Fruit fly (Drosophila melanogaster) whole organism, embryonic: ENCODE measurements around the gene Mrm2.

ENCODE experiments used
- CG10147 ChIP-seq: fragments of 200-800 bp; sonication (Bioruptor generic); optimal IDR thresholded peaks from 2 replicates; lab custom pipeline; 2019; ENCODE audit warnings: missing biosample characterization, mild to moderate bottlenecking, missing genetic modification characterization, moderate library complexity
- CG11398 ChIP-seq: fragments of 200-800 bp; sonication (Bioruptor generic); optimal IDR thresholded peaks from 2 replicates; lab custom pipeline; 2016; ENCODE audit warnings: missing biosample characterization, missing genetic modification characterization
- CG12071 ChIP-seq: fragments of 200-800 bp; sonication (Bioruptor generic); optimal IDR thresholded peaks from 3 replicates; lab custom pipeline; 2018; ENCODE audit warnings: missing biosample characterization, mild to moderate bottlenecking, missing genetic modification characterization
- CG12236 ChIP-seq: fragments of 200-800 bp; sonication (Bioruptor generic); optimal IDR thresholded peaks from 2 replicates; lab custom pipeline; 2016; ENCODE audit warnings: missing biosample characterization, missing genetic modification characterization
- CG13424 ChIP-seq: fragments of 200-800 bp; sonication (Bioruptor generic); optimal IDR thresholded peaks from 2 replicates; lab custom pipeline; 2019; ENCODE audit warnings: missing biosample characterization, mild to moderate bottlenecking, missing genetic modification characterization, moderate library complexity
- CG17612 ChIP-seq: fragments of 200-800 bp; sonication (Bioruptor generic); IDR thresholded peaks from 2 replicates; pipeline ENCODE4 v1.3.6; 2022; ENCODE audit warnings: missing biosample characterization, missing genetic modification characterization
- CG18262 ChIP-seq: fragments of 200-800 bp; optimal IDR thresholded peaks from 3 replicates; lab custom pipeline; 2019; ENCODE audit warnings: missing biosample characterization, mild to moderate bottlenecking, missing genetic modification characterization, moderate library complexity
- CG2116 ChIP-seq: fragments of 200-800 bp; sonication (Bioruptor generic); optimal IDR thresholded peaks from 3 replicates; lab custom pipeline; 2018; ENCODE audit warnings: missing biosample characterization, mild to moderate bottlenecking, missing genetic modification characterization
- CG32767 ChIP-seq: fragments of 200-800 bp; sonication (Bioruptor generic); IDR thresholded peaks from 2 replicates; pipeline ENCODE4 v1.3.6; 2022; ENCODE audit warnings: missing biosample characterization, missing genetic modification characterization
- CG3281 ChIP-seq: fragments of 200-800 bp; sonication (Bioruptor generic); optimal IDR thresholded peaks from 3 replicates; lab custom pipeline; 2017; ENCODE audit warnings: missing biosample characterization, mild to moderate bottlenecking, missing genetic modification characterization
- CG33213 ChIP-seq: fragments of 200-800 bp; sonication (Bioruptor generic); optimal IDR thresholded peaks from 3 replicates; lab custom pipeline; 2016; ENCODE audit warnings: missing biosample characterization, missing genetic modification characterization
- CG3838 ChIP-seq: fragments of 200-800 bp; sonication (Bioruptor generic); optimal IDR thresholded peaks from 3 replicates; lab custom pipeline; 2016; ENCODE audit warnings: missing biosample characterization, missing genetic modification characterization
- CG3995 ChIP-seq: fragments of 200-800 bp; sonication (Bioruptor generic); optimal IDR thresholded peaks from 3 replicates; lab custom pipeline; 2016; ENCODE audit warnings: missing biosample characterization, missing genetic modification characterization
- CG43689 ChIP-seq: fragments of 200-800 bp; sonication (Bioruptor generic); IDR thresholded peaks from 2 replicates; pipeline ENCODE4 v1.3.6; 2022; ENCODE audit warnings: missing biosample characterization, missing genetic modification characterization
- CG4730 ChIP-seq: fragments of 200-800 bp; sonication (Bioruptor generic); IDR thresholded peaks from 2 replicates; pipeline ENCODE4 v1.3.6; 2022; ENCODE audit warnings: missing biosample characterization, missing genetic modification characterization
- CG6813 ChIP-seq: fragments of 200-800 bp; sonication (Bioruptor generic); optimal IDR thresholded peaks from 2 replicates; lab custom pipeline; 2017; ENCODE audit warnings: missing biosample characterization, missing genetic modification characterization, mild to moderate bottlenecking, moderate library complexity, missing genetic modification reagents
- CG7987 ChIP-seq: fragments of 200-800 bp; sonication (Bioruptor generic); optimal IDR thresholded peaks from 2 replicates; lab custom pipeline; 2018; ENCODE audit warnings: missing biosample characterization, mild to moderate bottlenecking, missing genetic modification characterization, moderate library complexity
- CG8765 ChIP-seq: fragments of 200-800 bp; sonication (Bioruptor generic); IDR thresholded peaks from 2 replicates; pipeline ENCODE4 v1.3.6; 2022; ENCODE audit warnings: missing biosample characterization, missing genetic modification characterization
- CG9215 ChIP-seq: fragments of 200-800 bp; sonication (Bioruptor generic); IDR thresholded peaks from 2 replicates; pipeline ENCODE4 v1.3.6; 2022; ENCODE audit warnings: missing biosample characterization, missing genetic modification characterization
- CTCF ChIP-seq: fragments of 200-800 bp; sonication (Bioruptor generic); optimal IDR thresholded peaks from 2 replicates; lab custom pipeline; 2017; ENCODE audit warnings: missing biosample characterization, mild to moderate bottlenecking, missing genetic modification characterization, moderate library complexity
- Chrac-16 ChIP-seq: fragments of 200-800 bp; sonication (Bioruptor generic); optimal IDR thresholded peaks from 3 replicates; lab custom pipeline; 2016; ENCODE audit warnings: missing biosample characterization, missing genetic modification characterization
- D19A ChIP-seq: fragments of 200-800 bp; optimal IDR thresholded peaks from 3 replicates; lab custom pipeline; 2019; ENCODE audit warnings: missing biosample characterization, mild to moderate bottlenecking, missing genetic modification characterization, moderate library complexity
- Dek ChIP-seq: fragments of 200-800 bp; sonication (Bioruptor generic); optimal IDR thresholded peaks from 3 replicates; lab custom pipeline; 2019; ENCODE audit warnings: missing biosample characterization, mild to moderate bottlenecking, missing genetic modification characterization, moderate library complexity
- Doc2 ChIP-seq: fragments of 200-800 bp; sonication (Bioruptor generic); IDR thresholded peaks from 2 replicates; pipeline ENCODE4 v1.3.6; 2022; ENCODE audit warnings: missing biosample characterization, missing genetic modification characterization
- Elba2 ChIP-seq: fragments of 200-800 bp; sonication (Bioruptor generic); optimal IDR thresholded peaks from 3 replicates; lab custom pipeline; 2016; ENCODE audit warnings: missing biosample characterization, missing genetic modification characterization
- Ets97D ChIP-seq: fragments of 200-800 bp; sonication (Bioruptor generic); optimal IDR thresholded peaks from 3 replicates; lab custom pipeline; 2016; ENCODE audit warnings: missing biosample characterization, missing genetic modification characterization
- Gsc ChIP-seq: fragments of 200-800 bp; sonication (Bioruptor generic); IDR thresholded peaks from 2 replicates; pipeline ENCODE4 v1.3.6; 2022; ENCODE audit warnings: missing biosample characterization, missing genetic modification characterization
- H15 ChIP-seq: fragments of 200-800 bp; sonication (Bioruptor generic); IDR thresholded peaks from 3 replicates; pipeline ENCODE4 v1.3.6; 2022; ENCODE audit warnings: missing biosample characterization, missing genetic modification characterization
- HLHmδ ChIP-seq: fragments of 200-800 bp; sonication (Bioruptor generic); optimal IDR thresholded peaks from 2 replicates; lab custom pipeline; 2018; ENCODE audit warnings: missing biosample characterization, mild to moderate bottlenecking, missing genetic modification characterization, moderate library complexity
- Hey ChIP-seq: fragments of 200-800 bp; sonication (Bioruptor generic); optimal IDR thresholded peaks from 3 replicates; lab custom pipeline; 2018; ENCODE audit warnings: missing biosample characterization, mild to moderate bottlenecking, missing genetic modification characterization
- Lim3 ChIP-seq: fragments of 200-800 bp; sonication (Bioruptor generic); IDR thresholded peaks from 2 replicates; pipeline ENCODE4 v1.3.6; 2022; ENCODE audit warnings: missing biosample characterization, missing genetic modification characterization
- MESR4 ChIP-seq: fragments of 200-800 bp; sonication (Bioruptor generic); optimal IDR thresholded peaks from 2 replicates; lab custom pipeline; 2018; ENCODE audit warnings: missing biosample characterization, mild to moderate bottlenecking, missing genetic modification characterization, moderate library complexity
- Oli ChIP-seq: fragments of 200-800 bp; sonication (Bioruptor generic); optimal IDR thresholded peaks from 2 replicates; lab custom pipeline; 2018; ENCODE audit warnings: missing biosample characterization, mild to moderate bottlenecking, missing genetic modification characterization, moderate library complexity
- Spps ChIP-seq: fragments of 200-800 bp; sonication (Bioruptor generic); optimal IDR thresholded peaks from 2 replicates; lab custom pipeline; 2018; ENCODE audit warnings: missing biosample characterization, mild to moderate bottlenecking, missing genetic modification characterization
- Trl ChIP-seq, 3 experiments: fragments of >200 bp in 2 of 3; fragments of 200-800 bp in 1 of 3; sonication (Bioruptor generic) in 1 of 3; optimal IDR thresholded peaks; 2 replicates in 1 of 3; 3 replicates in 2 of 3; lab custom pipeline; 2016 to 2017; ENCODE audit warnings: missing biosample characterization in 1 of 3, missing genetic modification characterization in 1 of 3
- ato ChIP-seq: fragments of 200-800 bp; sonication (Bioruptor generic); IDR thresholded peaks from 2 replicates; pipeline ENCODE4 v1.3.6; 2022; ENCODE audit warnings: missing biosample characterization, missing genetic modification characterization; ENCODE audit not compliant: partially characterized antibody
- cg ChIP-seq: fragments of 200-800 bp; sonication (Bioruptor generic); optimal IDR thresholded peaks from 3 replicates; lab custom pipeline; 2019; ENCODE audit warnings: missing biosample characterization, mild to moderate bottlenecking, missing genetic modification characterization, moderate library complexity
- en ChIP-seq: fragments of 200-800 bp; sonication (Bioruptor generic); optimal IDR thresholded peaks from 2 replicates; lab custom pipeline; 2016; ENCODE audit warnings: missing biosample characterization, missing genetic modification characterization
- exex ChIP-seq: fragments of 200-800 bp; sonication (Bioruptor generic); optimal IDR thresholded peaks from 4 replicates; lab custom pipeline; 2018; ENCODE audit warnings: missing biosample characterization, mild to moderate bottlenecking, missing genetic modification characterization, moderate library complexity
- gsb ChIP-seq: fragments of 200-800 bp; sonication (Bioruptor generic); IDR thresholded peaks from 2 replicates; pipeline ENCODE4 v1.3.6; 2022; ENCODE audit warnings: missing biosample characterization, missing genetic modification characterization
- gsb-n ChIP-seq: fragments of 200-800 bp; sonication (Bioruptor generic); optimal IDR thresholded peaks from 3 replicates; lab custom pipeline; 2018; ENCODE audit warnings: missing biosample characterization, mild to moderate bottlenecking, missing genetic modification characterization
- her ChIP-seq: fragments of 200-800 bp; sonication (Bioruptor generic); optimal IDR thresholded peaks from 2 replicates; lab custom pipeline; 2016; ENCODE audit warnings: missing biosample characterization, missing genetic modification characterization
- jigr1 ChIP-seq: fragments of 200-800 bp; sonication (Bioruptor generic); IDR thresholded peaks from 3 replicates; pipeline ENCODE4 v1.3.6; 2022; ENCODE audit warnings: missing biosample characterization, missing genetic modification characterization
- kay ChIP-seq: fragments of 200-800 bp; sonication (Bioruptor generic); optimal IDR thresholded peaks from 2 replicates; lab custom pipeline; 2016; ENCODE audit warnings: missing biosample characterization, missing genetic modification characterization
- pita ChIP-seq: fragments of 200-800 bp; sonication (Bioruptor generic); optimal IDR thresholded peaks from 2 replicates; lab custom pipeline; 2017; ENCODE audit warnings: missing biosample characterization, mild to moderate bottlenecking, missing genetic modification characterization
- sisA ChIP-seq: fragments of 200-800 bp; sonication (Bioruptor generic); IDR thresholded peaks from 2 replicates; pipeline ENCODE4 v1.3.6; 2022; ENCODE audit warnings: missing biosample characterization, missing genetic modification characterization
- sna ChIP-seq: fragments of 200-800 bp; sonication (Bioruptor generic); IDR thresholded peaks from 2 replicates; pipeline ENCODE4 v1.3.6; 2022; ENCODE audit warnings: missing biosample characterization, missing genetic modification characterization; ENCODE audit not compliant: partially characterized antibody
- tap ChIP-seq: fragments of 200-800 bp; optimal IDR thresholded peaks from 3 replicates; lab custom pipeline; 2019; ENCODE audit warnings: missing biosample characterization, mild to moderate bottlenecking, missing genetic modification characterization, moderate library complexity
- tna ChIP-seq: fragments of 200-800 bp; sonication (Bioruptor generic); IDR thresholded peaks from 2 replicates; pipeline ENCODE4 v1.3.6; 2022; ENCODE audit warnings: missing biosample characterization, missing genetic modification characterization; ENCODE audit not compliant: partially characterized antibody
- tx ChIP-seq: fragments of 200-800 bp; sonication (Bioruptor generic); optimal IDR thresholded peaks from 2 replicates; lab custom pipeline; 2016; ENCODE audit warnings: missing biosample characterization, missing genetic modification characterization
- vnd ChIP-seq: fragments of 200-800 bp; sonication (Bioruptor generic); IDR thresholded peaks from 3 replicates; pipeline ENCODE4 v1.3.6; 2022; ENCODE audit warnings: missing biosample characterization, missing genetic modification characterization; ENCODE audit not compliant: partially characterized antibody

The Mrm2 gene

dm6 chr3R:19892046-19892445 lies 30.6 kb downstream of the Mrm2 start (continued):
- TF ChIP-seq pita (GFP tag; lab: Kevin White, UChicago): no peak
- peak; percentile 77 for TF ChIP-seq Oli
- peak; percentile 41 for TF ChIP-seq CG11398 (GFP tag; lab: Kevin White, UChicago)
- TF ChIP-seq her (GFP tag; lab: Kevin White, UChicago): peak; percentile 57
- TF ChIP-seq Chrac-16 (GFP tag; lab: Kevin White, UChicago): peak; percentile 42
- TF ChIP-seq D19A (tag; lab: Kevin White, UChicago): peak; percentile 67
- TF ChIP-seq H15: peak; percentile 68
- no peak for TF ChIP-seq Elba2 (GFP tag; lab: Kevin White, UChicago)
- peak; percentile 59 for TF ChIP-seq Gsc
- TF ChIP-seq sna: no peak
- TF ChIP-seq CG43689: peak; percentile 51
- no peak for TF ChIP-seq cg (GFP tag; lab: Kevin White, UChicago)
- no peak for TF ChIP-seq CG8765 (GFP tag; lab: Robert Waterston, UW)
- peak; percentile 45 for TF ChIP-seq CG12236 (GFP tag; lab: Kevin White, UChicago)
- peak; percentile 48 for TF ChIP-seq gsb-n (tag; lab: Kevin White, UChicago)
- TF ChIP-seq Dek (tag; lab: Kevin White, UChicago): peak; percentile 32
- peak; percentile 63 for TF ChIP-seq CG4730 (GFP tag; lab: Robert Waterston, UW)
- TF ChIP-seq CG33213 (GFP tag; lab: Kevin White, UChicago): peak; percentile 58
- no peak for TF ChIP-seq CG3995
- TF ChIP-seq CG6813 (GFP tag; lab: Kevin White, UChicago): peak; percentile 68
- TF ChIP-seq vnd (GFP tag; lab: Robert Waterston, UW): 0 out of 3 replicates have a peak, but pooled peaks have one; percentile 40
- peak; percentile 69 for TF ChIP-seq CG9215 (GFP tag; lab: Robert Waterston, UW)
- TF ChIP-seq CG3281 (GFP tag; lab: Kevin White, UChicago): peak; percentile 72
- TF ChIP-seq CG17612 (GFP tag; lab: Robert Waterston, UW): 0 out of 2 replicates have a peak, but pooled peaks have one; percentile 51
- peak; percentile 51 for TF ChIP-seq Spps (tag; lab: Kevin White, UChicago)
- TF ChIP-seq exex (tag; lab: Kevin White, UChicago): no peak
- peak; percentile 42 for TF ChIP-seq tx (GFP tag; lab: Kevin White, UChicago)
- no peak for TF ChIP-seq CG3838
- peak; percentile 17 for TF ChIP-seq kay (GFP tag; lab: Kevin White, UChicago)
- TF ChIP-seq en (GFP tag; lab: Kevin White, UChicago): no peak
- TF ChIP-seq gsb: no peak; the same call in 1 of the 2 replicates
- TF ChIP-seq MESR4 (GFP tag; lab: Kevin White, UChicago): no peak
- peak; percentile 71 for TF ChIP-seq sisA (GFP tag; lab: Robert Waterston, UW)
- peak; percentile 68 for TF ChIP-seq CG13424 (tag; lab: Kevin White, UChicago)
- peak; percentile 78 for TF ChIP-seq CG12071 (GFP tag; lab: Kevin White, UChicago)
- peak; percentile 61; the same call in 2 of the 3 replicates for TF ChIP-seq jigr1 (GFP tag; lab: Robert Waterston, UW)
- no peak for TF ChIP-seq HLHmδ (GFP tag; lab: Kevin White, UChicago)
- TF ChIP-seq CG18262 (tag; lab: Kevin White, UChicago): peak; percentile 78
- no peak for TF ChIP-seq Doc2 (GFP tag; lab: Robert Waterston, UW)
- TF ChIP-seq CG32767 (GFP tag; lab: Robert Waterston, UW): peak; percentile 67
- no peak for TF ChIP-seq Hey (tag; lab: Kevin White, UChicago)
- TF ChIP-seq Trl (optimal IDR thresholded peaks at IDR 0.05; lab: Kevin White, UChicago): no peak
- peak; percentile 78 for TF ChIP-seq Trl (GFP tag; optimal IDR thresholded peaks at IDR 0.05; lab: Kevin White, UChicago)
- 0 out of 2 replicates have a peak, but pooled peaks have one; percentile 38 for TF ChIP-seq ato (GFP tag; lab: Robert Waterston, UW)
- TF ChIP-seq tap (tag; lab: Kevin White, UChicago): peak; percentile 71
- peak; percentile 16 for TF ChIP-seq Ets97D (GFP tag; lab: Kevin White, UChicago)
- no peak for TF ChIP-seq CG2116 (GFP tag; lab: Kevin White, UChicago)
- peak; percentile 18 for TF ChIP-seq CTCF (GFP tag; lab: Kevin White, UChicago)
- peak; percentile 49; the same call in 1 of the 2 replicates for TF ChIP-seq Lim3 (GFP tag; lab: Robert Waterston, UW)
- TF ChIP-seq CG10147 (GFP tag; lab: Kevin White, UChicago): peak; percentile 63
- no peak for TF ChIP-seq tna (GFP tag; lab: Robert Waterston, UW)
- peak; percentile 37 for TF ChIP-seq CG7987 (GFP tag; lab: Kevin White, UChicago)
